Worm (Caenorhabditis elegans) whole organism, mixed stage, embryonic: Measurements from ENCODE around the gene eif-2Bdelta.

Experiments used
- M03D4.4 ChIP-seq: sonication (generic microtip); optimal IDR thresholded peaks from 2 replicates; lab custom pipeline; 2017; ENCODE audit warnings: mild to moderate bottlenecking, missing genetic modification characterization, missing compliant biosample characterization
- bed-3 ChIP-seq: fragments of 200-800 bp; sonication (Bioruptor generic); optimal IDR thresholded peaks from 3 replicates; lab custom pipeline; 2018; ENCODE audit warnings: mild to moderate bottlenecking, missing genetic modification characterization, moderate library complexity, missing compliant biosample characterization
- blmp-1 ChIP-seq: fragments of 150-350 bp; optimal IDR thresholded peaks from 2 replicates; lab custom pipeline; 2014; ENCODE audit warnings: missing biosample characterization, missing genetic modification characterization
- ceh-39 ChIP-seq: fragments of 150-350 bp; optimal IDR thresholded peaks from 2 replicates; lab custom pipeline; 2014; ENCODE audit warnings: missing biosample characterization, missing genetic modification characterization
- ceh-43 ChIP-seq: fragments of 200-800 bp; sonication (Bioruptor generic); optimal IDR thresholded peaks from 2 replicates; lab custom pipeline; 2018; ENCODE audit warnings: mild to moderate bottlenecking, missing genetic modification characterization, moderate library complexity, missing compliant biosample characterization
- ces-1 ChIP-seq: fragments of 150-350 bp; optimal IDR thresholded peaks from 2 replicates; lab custom pipeline; 2014; ENCODE audit warnings: missing biosample characterization, missing genetic modification reagents, missing genetic modification characterization
- cnd-1 ChIP-seq: fragments of 200-800 bp; sonication (Bioruptor generic); optimal IDR thresholded peaks from 2 replicates; lab custom pipeline; 2018; ENCODE audit warnings: mild to moderate bottlenecking, missing genetic modification characterization, missing compliant biosample characterization
- drap-1 ChIP-seq: fragments of 200-800 bp; sonication (Bioruptor generic); optimal IDR thresholded peaks from 3 replicates; lab custom pipeline; 2018; ENCODE audit warnings: mild to moderate bottlenecking, missing genetic modification characterization, missing compliant biosample characterization
- elt-1 ChIP-seq: sonication (generic microtip); optimal IDR thresholded peaks from 2 replicates; lab custom pipeline; 2017; ENCODE audit warnings: missing genetic modification characterization, mild to moderate bottlenecking, missing compliant biosample characterization, antibody characterized with exemption, moderate library complexity, borderline replicate concordance; ENCODE audit not compliant: insufficient read depth
- elt-3 ChIP-seq: fragments of 150-350 bp; optimal IDR thresholded peaks from 2 replicates; lab custom pipeline; 2014; ENCODE audit warnings: missing biosample characterization, missing genetic modification characterization
- flh-1 ChIP-seq: fragments of 200-800 bp; sonication (Bioruptor generic); optimal IDR thresholded peaks from 2 replicates; lab custom pipeline; 2018; ENCODE audit warnings: mild to moderate bottlenecking, missing genetic modification characterization, moderate library complexity, missing compliant biosample characterization
- ham-2 ChIP-seq: fragments of 200-800 bp; sonication (Bioruptor generic); optimal IDR thresholded peaks from 2 replicates; lab custom pipeline; 2018; ENCODE audit warnings: mild to moderate bottlenecking, missing genetic modification characterization, missing compliant biosample characterization
- hlh-1 ChIP-seq: fragments of 150-350 bp; optimal IDR thresholded peaks from 2 replicates; lab custom pipeline; 2014; ENCODE audit warnings: missing biosample characterization, missing genetic modification reagents, missing genetic modification characterization
- lin-32 ChIP-seq: fragments of 200-800 bp; sonication (Bioruptor generic); optimal IDR thresholded peaks from 2 replicates; lab custom pipeline; 2018; ENCODE audit warnings: mild to moderate bottlenecking, missing genetic modification characterization, missing compliant biosample characterization
- lsy-2 ChIP-seq: fragments of 150-350 bp; optimal IDR thresholded peaks from 2 replicates; lab custom pipeline; 2014; ENCODE audit warnings: missing biosample characterization, missing genetic modification characterization
- mab-5 ChIP-seq: fragments of 150-350 bp; optimal IDR thresholded peaks from 2 replicates; lab custom pipeline; 2014; ENCODE audit warnings: missing biosample characterization, missing genetic modification characterization
- mep-1 ChIP-seq: fragments of 150-350 bp; optimal IDR thresholded peaks from 2 replicates; lab custom pipeline; 2017; ENCODE audit warnings: missing biosample characterization, missing genetic modification reagents, missing genetic modification characterization, inconsistent platforms
- mls-2 ChIP-seq: sonication (generic microtip); optimal IDR thresholded peaks from 2 replicates; lab custom pipeline; 2016; ENCODE audit warnings: mild to moderate bottlenecking, missing genetic modification characterization, moderate library complexity, missing compliant biosample characterization
- nhr-12 ChIP-seq: fragments of 150-350 bp; optimal IDR thresholded peaks from 2 replicates; lab custom pipeline; 2014; ENCODE audit warnings: missing biosample characterization, missing genetic modification characterization
- nhr-237 ChIP-seq: fragments of 150-350 bp; optimal IDR thresholded peaks from 2 replicates; lab custom pipeline; 2014; ENCODE audit warnings: missing biosample characterization, missing genetic modification characterization
- nhr-28 ChIP-seq: fragments of 150-350 bp; optimal IDR thresholded peaks from 2 replicates; lab custom pipeline; 2014; ENCODE audit warnings: missing biosample characterization, missing genetic modification characterization
- nhr-76 ChIP-seq: sonication (generic microtip); optimal IDR thresholded peaks from 2 replicates; lab custom pipeline; 2017; ENCODE audit warnings: missing biosample characterization, missing genetic modification characterization
- pha-4 ChIP-seq: fragments of 150-350 bp; optimal IDR thresholded peaks from 2 replicates; lab custom pipeline; 2018; ENCODE audit warnings: missing biosample characterization, missing genetic modification reagents, missing genetic modification characterization
- sem-2 ChIP-seq: fragments of 200-800 bp; sonication (Bioruptor generic); optimal IDR thresholded peaks from 2 replicates; lab custom pipeline; 2018; ENCODE audit warnings: mild to moderate bottlenecking, missing genetic modification characterization, missing compliant biosample characterization
- tbx-8 ChIP-seq: fragments of 200-800 bp; sonication (Bioruptor generic); optimal IDR thresholded peaks from 2 replicates; lab custom pipeline; 2018; ENCODE audit warnings: mild to moderate bottlenecking, missing genetic modification characterization, moderate library complexity, missing compliant biosample characterization
- unc-120 ChIP-seq: sonication (generic microtip); optimal IDR thresholded peaks from 2 replicates; lab custom pipeline; 2017; ENCODE audit warnings: missing genetic modification characterization, missing compliant biosample characterization; ENCODE audit not compliant: poor library complexity, severe bottlenecking
- unc-62 ChIP-seq: fragments of 150-350 bp; optimal IDR thresholded peaks from 2 replicates; lab custom pipeline; 2014; ENCODE audit warnings: missing biosample characterization, missing genetic modification reagents, missing genetic modification characterization
- zip-8 ChIP-seq: fragments of 150-350 bp; optimal IDR thresholded peaks from 2 replicates; lab custom pipeline; 2014; ENCODE audit warnings: missing biosample characterization, missing genetic modification characterization
- ztf-11 ChIP-seq: fragments of 150-350 bp; optimal IDR thresholded peaks from 2 replicates; lab custom pipeline; 2014; ENCODE audit warnings: missing biosample characterization, missing genetic modification characterization

Gene eif-2Bdelta

DNA sequence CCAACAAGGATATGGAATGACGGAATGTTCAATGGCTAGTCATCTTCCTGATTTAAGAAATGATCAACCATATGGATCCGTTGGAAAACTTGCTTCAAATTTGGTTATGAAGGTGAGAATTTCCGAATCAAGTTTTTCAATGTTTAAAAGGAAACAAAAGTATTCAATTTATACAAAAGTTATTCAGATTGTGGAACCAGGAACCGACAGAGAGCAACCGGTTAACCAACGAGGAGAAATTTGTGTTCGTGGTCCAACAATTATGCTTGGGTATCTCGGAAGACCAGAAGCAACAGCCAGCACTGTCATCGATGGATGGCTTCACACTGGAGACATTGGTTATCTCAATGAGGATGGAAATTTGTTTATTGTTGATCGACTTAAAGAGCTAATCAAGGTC, 4.0 kb upstream of the eif-2Bdelta start:
- TF ChIP-seq unc-120 (tag; lab: Kevin White, UChicago): no peak

ce11 chrV:9516280-9516679, 2.7 kb downstream of the eif-2Bdelta start:
- no peak for TF ChIP-seq mep-1 (tag; lab: Kevin White, UChicago)
- no peak for TF ChIP-seq tbx-8 (GFP tag; lab: Kevin White, UChicago)
- no peak for TF ChIP-seq lin-32
- TF ChIP-seq M03D4.4 (tag; lab: Kevin White, UChicago): no peak
- TF ChIP-seq drap-1 (GFP tag; lab: Kevin White, UChicago): no peak
- TF ChIP-seq ztf-11 (tag; lab: Kevin White, UChicago): no peak
- no peak for TF ChIP-seq zip-8 (tag; lab: Kevin White, UChicago)
- no peak for TF ChIP-seq ces-1
- TF ChIP-seq unc-120 (tag; lab: Kevin White, UChicago): no peak
- no peak for TF ChIP-seq cnd-1 (tag; lab: Kevin White, UChicago)
- TF ChIP-seq ham-2: no peak
- no peak for TF ChIP-seq elt-3 (tag; lab: Kevin White, UChicago)
- no peak for TF ChIP-seq pha-4 (tag; lab: Kevin White, UChicago)
- TF ChIP-seq blmp-1 (tag; lab: Kevin White, UChicago): no peak
- no peak for TF ChIP-seq nhr-76 (tag; lab: Kevin White, UChicago)
- no peak for TF ChIP-seq ceh-43 (GFP tag; lab: Kevin White, UChicago)
- TF ChIP-seq, all 35 proteins: peak for 0

ce11 chrV:9518832-9519231, 5.2 kb downstream of the eif-2Bdelta start, which contains the start of gene C50F4.8:
Gene C50F4.8, minus strand, starts transcription at chrV:9518859.
- no peak for TF ChIP-seq elt-1 (tag; lab: Kevin White, UChicago)

- TF ChIP-seq tbx-8 (GFP tag; lab: Kevin White, UChicago) (no peak), zip-8 (tag; lab: Kevin White, UChicago) (no peak), nhr-237 (no peak), unc-120 (tag; lab: Kevin White, UChicago) (no peak), mab-5 (tag; lab: Kevin White, UChicago) (no peak), hlh-1 (no peak), unc-62 (GFP tag; lab: Kevin White, UChicago) (no peak), nhr-76 (tag; lab: Kevin White, UChicago) (no peak), nhr-28 (no peak), blmp-1 (tag; lab: Kevin White, UChicago) (no peak), cnd-1 (tag; lab: Kevin White, UChicago) (no peak), ceh-43 (GFP tag; lab: Kevin White, UChicago) (no peak), ham-2 (no peak), ces-1 (no peak), ztf-11 (tag; lab: Kevin White, UChicago) (no peak)
These were observed 8.1 kb downstream of the eif-2Bdelta start for ce11 chrV:9521697-9522096.

DNA sequence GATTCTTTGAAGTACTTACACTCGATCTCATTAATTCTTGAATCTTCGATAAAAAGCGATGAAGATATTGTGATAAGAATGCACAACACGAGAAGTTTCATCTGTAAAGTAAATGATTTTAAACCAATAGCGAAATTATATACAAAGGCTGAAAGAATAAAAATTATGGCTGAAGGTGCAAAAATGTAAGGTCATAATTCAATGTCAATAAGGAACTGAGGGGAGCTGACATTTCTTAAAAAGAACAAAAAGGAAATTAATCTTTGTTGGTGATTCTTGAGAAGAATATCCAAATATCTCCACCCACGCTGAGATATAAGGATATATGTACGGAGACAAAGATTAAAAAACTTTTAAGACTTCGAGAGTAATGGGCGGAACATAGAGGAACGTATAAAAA, 10.5 kb downstream of the eif-2Bdelta start, which contains the start of gene C50F4.9:
TSS of gene C50F4.9 (minus strand) at position 101 of the 400 bp plus-strand sequence.
- TF ChIP-seq ceh-39 (no peak), tbx-8 (GFP tag; lab: Kevin White, UChicago) (no peak), ceh-43 (GFP tag; lab: Kevin White, UChicago) (no peak), mls-2 (no peak), cnd-1 (tag; lab: Kevin White, UChicago) (no peak), pha-4 (tag; lab: Kevin White, UChicago) (no peak), elt-1 (tag; lab: Kevin White, UChicago) (no peak), unc-120 (tag; lab: Kevin White, UChicago) (no peak), lsy-2 (tag; lab: Kevin White, UChicago) (no peak)
- TF ChIP-seq, all 35 proteins: peak for 0

DNA sequence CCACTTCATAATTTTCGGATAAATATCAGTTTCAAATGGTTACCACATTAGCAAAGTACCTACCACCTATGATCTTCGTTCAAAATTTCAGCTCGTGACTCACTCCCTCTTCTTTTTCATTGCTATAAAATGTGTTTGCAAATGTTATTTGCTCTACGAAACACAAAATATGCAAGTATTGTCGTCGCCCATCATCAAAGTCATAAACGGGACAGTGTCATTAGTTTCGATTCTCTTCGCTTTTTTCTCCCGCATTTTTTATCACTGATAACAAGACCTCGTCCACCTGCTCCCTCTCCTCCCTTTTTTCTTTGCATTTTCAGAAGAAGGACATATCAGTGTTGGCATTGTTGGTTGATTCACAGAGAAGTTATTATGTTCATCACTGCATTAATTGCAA, 12.8 kb downstream of the eif-2Bdelta start, which contains the start of gene C50F4.1:
TSS of gene C50F4.1 (plus strand) at position 324 of the 400 bp plus-strand sequence.
- no peak for TF ChIP-seq bed-3 (GFP tag; lab: Kevin White, UChicago)
- TF ChIP-seq nhr-12 (tag; lab: Kevin White, UChicago): no peak
- TF ChIP-seq unc-120 (tag; lab: Kevin White, UChicago): no peak
- TF ChIP-seq sem-2 (GFP tag; lab: Kevin White, UChicago): no peak
- no peak for TF ChIP-seq zip-8 (tag; lab: Kevin White, UChicago)
- no peak for TF ChIP-seq tbx-8 (GFP tag; lab: Kevin White, UChicago)
- TF ChIP-seq nhr-28: no peak
- no peak for TF ChIP-seq M03D4.4 (tag; lab: Kevin White, UChicago)
- no peak for TF ChIP-seq mls-2
- TF ChIP-seq flh-1 (GFP tag; lab: Kevin White, UChicago): no peak
- TF ChIP-seq lin-32: no peak
- no peak for TF ChIP-seq cnd-1 (tag; lab: Kevin White, UChicago)
- TF ChIP-seq ceh-39: no peak
- TF ChIP-seq ceh-43 (GFP tag; lab: Kevin White, UChicago): no peak
- TF ChIP-seq, all 35 proteins: peak for 0
